Worm (Caenorhabditis elegans): ENCODE data around the gene gpx-7.

DNA sequence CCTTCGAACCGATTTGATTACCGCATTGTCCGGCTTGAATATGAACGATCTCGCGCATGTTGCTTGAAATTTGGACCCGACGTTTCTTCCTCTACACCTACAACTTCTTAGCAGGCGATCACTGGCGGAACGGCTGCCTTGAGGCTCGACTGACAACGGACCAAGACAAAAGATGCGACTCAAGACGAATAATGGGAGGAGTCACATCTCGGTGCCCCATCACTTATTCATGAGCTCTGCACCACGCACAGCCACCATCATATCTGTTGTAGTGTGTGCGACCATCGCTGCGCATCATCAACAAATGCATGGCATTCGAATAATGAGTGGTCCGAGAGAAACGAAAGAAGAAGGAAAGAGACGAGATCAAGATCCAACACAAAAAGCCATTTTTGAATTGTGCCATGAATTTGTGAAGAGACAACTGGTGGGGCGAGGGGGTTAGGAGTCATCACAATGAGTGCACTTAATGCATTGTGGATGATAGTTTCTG, 23.0 kb downstream of the gpx-7 start, which contains the start of gene mec-7:
- TF ChIP-seq tag-97 (GFP tag; IDR thresholded peaks at IDR 0.05): no peak
- no peak for TF ChIP-seq unc-39 (tag; optimal IDR thresholded peaks at IDR 0.05)
- no peak for TF ChIP-seq mxl-3 (GFP tag; optimal IDR thresholded peaks at IDR 0.05)
- no peak for TF ChIP-seq daf-12 (tag; optimal IDR thresholded peaks at IDR 0.05)
- no peak for TF ChIP-seq daf-8 (GFP tag; IDR thresholded peaks at IDR 0.05)
- no peak for TF ChIP-seq nhr-10 (tag; optimal IDR thresholded peaks at IDR 0.05)
- TF ChIP-seq lin-39 (tag; optimal IDR thresholded peaks at IDR 0.05): no peak
- no peak for TF ChIP-seq mep-1 (tag; optimal IDR thresholded peaks at IDR 0.05)
- no peak for TF ChIP-seq mxl-2 (GFP tag; conservative IDR thresholded peaks at IDR 0.05)
